Worm (Caenorhabditis elegans): ENCODE measurements around the gene gpa-13.

DNA sequence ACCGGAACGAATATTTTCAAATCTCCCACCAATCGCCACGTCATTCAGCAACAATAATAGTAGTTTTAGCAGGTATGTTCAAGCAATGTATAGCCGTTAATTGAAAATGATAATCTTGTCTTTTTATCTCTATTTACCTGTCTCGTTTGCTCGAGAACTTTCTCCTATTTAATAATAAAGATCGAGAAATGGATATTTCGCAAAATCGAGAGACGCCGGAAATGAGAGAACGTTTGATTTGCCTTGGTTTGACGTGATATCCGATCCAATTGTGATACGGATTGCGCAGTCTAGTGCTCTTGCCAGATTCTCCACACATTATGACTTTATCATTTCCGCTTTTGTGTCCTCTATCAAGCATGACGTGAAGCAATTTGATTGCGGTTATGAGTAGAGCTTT lies 19.1 kb upstream of the gpa-13 start:
- no peak for TF ChIP-seq nhr-77 (tag; optimal IDR thresholded peaks at IDR 0.05)
- no peak for TF ChIP-seq ceh-82 (tag; optimal IDR thresholded peaks at IDR 0.05)
- no peak for TF ChIP-seq mdl-1 (tag; optimal IDR thresholded peaks at IDR 0.05)
- no peak for TF ChIP-seq elt-2 (tag; optimal IDR thresholded peaks at IDR 0.05)

Data from whole organism, L1 larva.